Fruit fly (Drosophila melanogaster) whole organism, embryonic: ENCODE results near the gene CG9919.

Experiments
- Abd-B ChIP-seq: fragments of 200-800 bp; sonication (Bioruptor generic); optimal IDR thresholded peaks from 2 replicates; lab custom pipeline; 2018; ENCODE audit warnings: missing biosample characterization, mild to moderate bottlenecking, missing genetic modification characterization, moderate library complexity
- BtbVII ChIP-seq: fragments of 200-800 bp; sonication (Bioruptor generic); optimal IDR thresholded peaks from 3 replicates; lab custom pipeline; 2017; ENCODE audit warnings: missing biosample characterization, mild to moderate bottlenecking, missing genetic modification characterization
- CG10565 ChIP-seq: fragments of 200-800 bp; sonication (Bioruptor generic); optimal IDR thresholded peaks from 3 replicates; lab custom pipeline; 2016; ENCODE audit warnings: missing biosample characterization, mild to moderate bottlenecking, missing genetic modification characterization
- CG10654 ChIP-seq: fragments of 200-800 bp; sonication (Bioruptor generic); optimal IDR thresholded peaks from 2 replicates; lab custom pipeline; 2016; ENCODE audit warnings: missing biosample characterization, missing genetic modification characterization
- CG11247 ChIP-seq: fragments of 200-800 bp; sonication (Bioruptor generic); IDR thresholded peaks from 2 replicates; pipeline ENCODE4 v1.3.6; 2022; ENCODE audit warnings: missing biosample characterization, missing genetic modification characterization
- CG11560 ChIP-seq: fragments of 200-800 bp; sonication (Bioruptor generic); IDR thresholded peaks from 3 replicates; pipeline ENCODE4 v1.3.6; 2022; ENCODE audit warnings: missing biosample characterization, missing genetic modification characterization
- CG12299 ChIP-seq: fragments of 200-800 bp; sonication (Bioruptor generic); optimal IDR thresholded peaks from 2 replicates; lab custom pipeline; 2018; ENCODE audit warnings: missing biosample characterization, mild to moderate bottlenecking, missing genetic modification characterization
- CG15011 ChIP-seq: fragments of 200-800 bp; sonication (Bioruptor generic); optimal IDR thresholded peaks from 3 replicates; lab custom pipeline; 2018; ENCODE audit warnings: missing biosample characterization, mild to moderate bottlenecking, missing genetic modification characterization
- CG18262 ChIP-seq: fragments of 200-800 bp; optimal IDR thresholded peaks from 3 replicates; lab custom pipeline; 2019; ENCODE audit warnings: missing biosample characterization, mild to moderate bottlenecking, missing genetic modification characterization, moderate library complexity
- CG18476 ChIP-seq: fragments of 200-800 bp; sonication (Bioruptor generic); optimal IDR thresholded peaks from 2 replicates; lab custom pipeline; 2016; ENCODE audit warnings: missing biosample characterization, mild to moderate bottlenecking, missing genetic modification characterization
- CG18619 ChIP-seq: fragments of 200-800 bp; sonication (Bioruptor generic); optimal IDR thresholded peaks from 3 replicates; lab custom pipeline; 2017; ENCODE audit warnings: missing biosample characterization, mild to moderate bottlenecking, missing genetic modification characterization
- CG3065 ChIP-seq: fragments of 200-800 bp; sonication (Bioruptor generic); optimal IDR thresholded peaks from 2 replicates; lab custom pipeline; 2016; ENCODE audit warnings: missing biosample characterization, missing genetic modification characterization
- CG3281 ChIP-seq: fragments of 200-800 bp; sonication (Bioruptor generic); optimal IDR thresholded peaks from 3 replicates; lab custom pipeline; 2017; ENCODE audit warnings: missing biosample characterization, mild to moderate bottlenecking, missing genetic modification characterization
- CG34376 ChIP-seq: fragments of 200-800 bp; sonication (Bioruptor generic); optimal IDR thresholded peaks from 2 replicates; lab custom pipeline; 2018; ENCODE audit warnings: missing biosample characterization, mild to moderate bottlenecking, missing genetic modification characterization
- CG3847 ChIP-seq: fragments of 200-800 bp; sonication (Bioruptor generic); IDR thresholded peaks from 2 replicates; pipeline ENCODE4 v1.3.6; 2022; ENCODE audit warnings: missing biosample characterization, missing genetic modification characterization
- CG4617 ChIP-seq: fragments of 200-800 bp; sonication (Bioruptor generic); optimal IDR thresholded peaks from 3 replicates; lab custom pipeline; 2016; ENCODE audit warnings: missing biosample characterization, missing genetic modification characterization, borderline replicate concordance
- CG4854 ChIP-seq: fragments of 200-800 bp; sonication (Bioruptor generic); optimal IDR thresholded peaks from 2 replicates; lab custom pipeline; 2016; ENCODE audit warnings: missing biosample characterization, missing genetic modification characterization, inconsistent platforms
- CG7357 ChIP-seq: fragments of 200-800 bp; sonication (Bioruptor generic); IDR thresholded peaks from 3 replicates; pipeline ENCODE4 v1.3.6; 2022; ENCODE audit warnings: missing biosample characterization, missing genetic modification characterization
- CG7786 ChIP-seq: fragments of 200-800 bp; sonication (Bioruptor generic); optimal IDR thresholded peaks from 2 replicates; lab custom pipeline; 2016; ENCODE audit warnings: missing biosample characterization, missing genetic modification characterization
- CG8944 ChIP-seq: fragments of 200-800 bp; sonication (Bioruptor generic); optimal IDR thresholded peaks from 3 replicates; lab custom pipeline; 2016; ENCODE audit warnings: missing biosample characterization, missing genetic modification characterization
- CG9215 ChIP-seq: fragments of 200-800 bp; sonication (Bioruptor generic); IDR thresholded peaks from 2 replicates; pipeline ENCODE4 v1.3.6; 2022; ENCODE audit warnings: missing biosample characterization, missing genetic modification characterization
- D ChIP-seq, 2 experiments: fragments of 200-800 bp in 1 of 2; fragments of >200 bp in 1 of 2; sonication (Bioruptor generic) in 1 of 2; optimal IDR thresholded peaks; 2 replicates in 1 of 2; 3 replicates in 1 of 2; lab custom pipeline; 2017; ENCODE audit warnings: mild to moderate bottlenecking in 1 of 2, missing biosample characterization in 1 of 2, missing genetic modification characterization in 1 of 2, missing genetic modification reagents in 1 of 2
- Dfd ChIP-seq, 2 experiments: fragments of >200 bp; optimal IDR thresholded peaks; 2 replicates each; lab custom pipeline; 2017; ENCODE audit warnings: missing biosample characterization in 2 of 2, missing genetic modification characterization in 2 of 2
- Dll ChIP-seq: fragments of 200-800 bp; sonication (Bioruptor generic); IDR thresholded peaks from 4 replicates; pipeline ENCODE4 v1.3.6; 2022; ENCODE audit warnings: missing biosample characterization, missing genetic modification characterization; ENCODE audit not compliant: partially characterized antibody
- Dref ChIP-seq: fragments of 200-800 bp; sonication (Bioruptor generic); IDR thresholded peaks from 2 replicates; pipeline ENCODE4 v1.3.6; 2022; ENCODE audit warnings: missing biosample characterization, missing genetic modification characterization
- Elba2 ChIP-seq: fragments of 200-800 bp; sonication (Bioruptor generic); optimal IDR thresholded peaks from 3 replicates; lab custom pipeline; 2016; ENCODE audit warnings: missing biosample characterization, missing genetic modification characterization
- HHEX ChIP-seq: fragments of 200-800 bp; sonication (Bioruptor generic); optimal IDR thresholded peaks from 3 replicates; lab custom pipeline; 2017; ENCODE audit warnings: missing biosample characterization, mild to moderate bottlenecking, missing genetic modification characterization, missing genetic modification reagents
- Hmx ChIP-seq: fragments of 200-800 bp; sonication (Bioruptor generic); optimal IDR thresholded peaks from 2 replicates; lab custom pipeline; 2016; ENCODE audit warnings: missing biosample characterization, missing genetic modification characterization
- Jarid2 ChIP-seq: fragments of 200-800 bp; sonication (Bioruptor generic); optimal IDR thresholded peaks from 3 replicates; lab custom pipeline; 2017; ENCODE audit warnings: mild to moderate bottlenecking, missing biosample characterization, missing genetic modification reagents, missing genetic modification characterization
- Kr ChIP-seq: fragments of 200-800 bp; sonication (Bioruptor generic); optimal IDR thresholded peaks from 2 replicates; lab custom pipeline; 2017; ENCODE audit warnings: missing biosample characterization, mild to moderate bottlenecking, missing genetic modification characterization
- Med ChIP-seq: fragments of 200-800 bp; sonication (Bioruptor generic); peaks from one replicate; lab custom pipeline; 2016; ENCODE audit warnings: missing biosample characterization, missing genetic modification characterization, mild to moderate bottlenecking, inconsistent platforms, moderate library complexity
- Meics ChIP-seq: fragments of 200-800 bp; sonication (Bioruptor generic); optimal IDR thresholded peaks from 2 replicates; lab custom pipeline; 2017; ENCODE audit warnings: missing biosample characterization, mild to moderate bottlenecking, missing genetic modification characterization
- NFAT ChIP-seq: fragments of 200-800 bp; sonication (Bioruptor generic); IDR thresholded peaks from 2 replicates; pipeline ENCODE4 v1.3.6; 2022; ENCODE audit warnings: missing biosample characterization, missing genetic modification characterization
- PHDP ChIP-seq: fragments of 200-800 bp; sonication (Bioruptor generic); optimal IDR thresholded peaks from 3 replicates; lab custom pipeline; 2018; ENCODE audit warnings: missing biosample characterization, mild to moderate bottlenecking, missing genetic modification characterization, moderate library complexity
- Rfx ChIP-seq: fragments of 200-800 bp; sonication (Bioruptor generic); IDR thresholded peaks from 2 replicates; pipeline ENCODE4 v1.3.6; 2022; ENCODE audit warnings: missing biosample characterization, missing genetic modification characterization
- Rx ChIP-seq: fragments of 200-800 bp; sonication (Bioruptor generic); IDR thresholded peaks from 2 replicates; pipeline ENCODE4 v1.3.6; 2022; ENCODE audit warnings: missing biosample characterization, missing genetic modification characterization
- Sin3A ChIP-seq: fragments of >200 bp; optimal IDR thresholded peaks from 2 replicates; lab custom pipeline; 2018
- dan ChIP-seq: fragments of 200-800 bp; sonication (Bioruptor generic); IDR thresholded peaks from 2 replicates; pipeline ENCODE4 v1.3.6; 2022; ENCODE audit warnings: missing biosample characterization, missing genetic modification characterization
- fd3F ChIP-seq: fragments of 200-800 bp; sonication (Bioruptor generic); optimal IDR thresholded peaks from 2 replicates; lab custom pipeline; 2018; ENCODE audit warnings: missing biosample characterization, mild to moderate bottlenecking, missing genetic modification characterization, moderate library complexity
- gem ChIP-seq: fragments of 200-800 bp; sonication (Bioruptor generic); optimal IDR thresholded peaks from 2 replicates; lab custom pipeline; 2019; ENCODE audit warnings: missing biosample characterization, mild to moderate bottlenecking, missing genetic modification characterization, moderate library complexity
- hth ChIP-seq: fragments of >200 bp; optimal IDR thresholded peaks from 2 replicates; lab custom pipeline; 2017; ENCODE audit warnings: inconsistent platforms
- nau ChIP-seq: fragments of 200-800 bp; sonication (Bioruptor generic); optimal IDR thresholded peaks from 3 replicates; lab custom pipeline; 2017; ENCODE audit warnings: missing biosample characterization, mild to moderate bottlenecking, missing genetic modification characterization, missing genetic modification reagents
- nerfin-1 ChIP-seq: fragments of 200-800 bp; sonication (Bioruptor generic); optimal IDR thresholded peaks from 3 replicates; lab custom pipeline; 2019; ENCODE audit warnings: missing biosample characterization, mild to moderate bottlenecking, missing genetic modification characterization, moderate library complexity
- otp ChIP-seq: fragments of 200-800 bp; sonication (Bioruptor generic); IDR thresholded peaks from 3 replicates; pipeline ENCODE4, ENCODE4 v1.3.6; 2022; ENCODE audit warnings: missing biosample characterization, missing genetic modification characterization
- pho ChIP-seq: fragments of 200-800 bp; sonication (Bioruptor generic); optimal IDR thresholded peaks from 2 replicates; lab custom pipeline; 2016; ENCODE audit warnings: missing biosample characterization, missing genetic modification characterization
- pzg ChIP-seq: fragments of 200-800 bp; sonication (Bioruptor generic); optimal IDR thresholded peaks from 3 replicates; lab custom pipeline; 2018; ENCODE audit warnings: missing biosample characterization, mild to moderate bottlenecking, missing genetic modification characterization, moderate library complexity
- seq ChIP-seq: fragments of 200-800 bp; sonication (Bioruptor generic); IDR thresholded peaks from 2 replicates; pipeline ENCODE4 v1.3.6; 2022; ENCODE audit warnings: missing biosample characterization, missing genetic modification characterization
- sr ChIP-seq: fragments of 200-800 bp; sonication (Bioruptor generic); IDR thresholded peaks from 3 replicates; pipeline ENCODE4 v1.3.6; 2022; ENCODE audit warnings: missing biosample characterization, missing genetic modification characterization
- ssp ChIP-seq: fragments of 200-800 bp; sonication (Bioruptor generic); IDR thresholded peaks from 2 replicates; pipeline ENCODE4 v1.3.6; 2022; ENCODE audit warnings: missing biosample characterization, missing genetic modification characterization
- wor ChIP-seq: fragments of 200-800 bp; sonication (Bioruptor generic); IDR thresholded peaks from 2 replicates; pipeline ENCODE4 v1.3.6; 2022; ENCODE audit warnings: missing biosample characterization, missing genetic modification characterization
- zen ChIP-seq: fragments of 200-800 bp; sonication (Bioruptor generic); optimal IDR thresholded peaks from 3 replicates; lab custom pipeline; 2018; ENCODE audit warnings: missing biosample characterization, mild to moderate bottlenecking, missing genetic modification characterization, moderate library complexity
- zf30C ChIP-seq: fragments of 200-800 bp; sonication (Bioruptor generic); optimal IDR thresholded peaks from 3 replicates; lab custom pipeline; 2018; ENCODE audit warnings: missing biosample characterization, mild to moderate bottlenecking, missing genetic modification characterization

CG9919 gene

dm6 chrX:16285186-16285585, 45.4 kb downstream of the CG9919 start (continued):
- TF ChIP-seq Meics (GFP tag; lab: Kevin White, UChicago) (peak; percentile 24), HHEX (GFP tag; lab: Kevin White, UChicago) (no peak), Rx (GFP tag; lab: Robert Waterston, UW) (no peak), CG4617 (GFP tag; lab: Kevin White, UChicago) (no peak), nau (GFP tag; lab: Kevin White, UChicago) (no peak), PHDP (tag; lab: Kevin White, UChicago) (peak; percentile 36), CG10565 (GFP tag; lab: Kevin White, UChicago) (no peak), dan (GFP tag; lab: Robert Waterston, UW) (no peak), Kr (GFP tag; lab: Kevin White, UChicago) (no peak), ssp (GFP tag; lab: Robert Waterston, UW) (no peak), Dll (GFP tag; lab: Robert Waterston, UW) (no peak), Dfd (GFP tag; optimal IDR thresholded peaks at IDR 0.05; lab: Kevin White, UChicago) (no peak), Rfx (0 out of 2 replicates have a peak, but pooled peaks have one; percentile 25), fd3F (GFP tag; lab: Kevin White, UChicago) (no peak), CG11247 (GFP tag; lab: Robert Waterston, UW) (no peak), CG18476 (no peak), CG3847 (GFP tag; lab: Robert Waterston, UW) (no peak), CG15011 (GFP tag; lab: Kevin White, UChicago) (no peak), zf30C (GFP tag; lab: Kevin White, UChicago) (no peak), Dref (GFP tag; lab: Robert Waterston, UW) (no peak), Hmx (GFP tag; lab: Kevin White, UChicago) (no peak), CG34376 (GFP tag; lab: Kevin White, UChicago) (no peak), CG4854 (GFP tag; lab: Kevin White, UChicago) (no peak), Elba2 (GFP tag; lab: Kevin White, UChicago) (no peak), CG12299 (tag; lab: Kevin White, UChicago) (peak; percentile 10), CG8944 (GFP tag; lab: Kevin White, UChicago) (no peak), Abd-B (GFP tag; lab: Kevin White, UChicago) (no peak), BtbVII (GFP tag; lab: Kevin White, UChicago) (no peak), CG3281 (GFP tag; lab: Kevin White, UChicago) (peak; percentile 9), CG18262 (peak; percentile 36), CG3065 (no peak), CG18619 (no peak), pho (no peak), D (optimal IDR thresholded peaks at IDR 0.05; lab: Kevin White, UChicago) (no peak), D (GFP tag; optimal IDR thresholded peaks at IDR 0.05; lab: Kevin White, UChicago) (no peak), seq (GFP tag; lab: Robert Waterston, UW) (no peak), CG7786 (GFP tag; lab: Kevin White, UChicago) (no peak), Sin3A (lab: Kevin White, UChicago) (no peak), nerfin-1 (tag; lab: Kevin White, UChicago) (no peak), hth (lab: Kevin White, UChicago) (no peak), zen (no peak), CG10654 (no peak), Med (peak; percentile 76), CG9215 (no peak), pzg (GFP tag; lab: Kevin White, UChicago) (no peak), wor (GFP tag; lab: Robert Waterston, UW) (no peak), sr (GFP tag; lab: Robert Waterston, UW) (no peak), CG11560 (tag; lab: Robert Waterston, UW) (no peak), CG7357 (GFP tag; lab: Robert Waterston, UW) (no peak), gem (tag; lab: Kevin White, UChicago) (peak; percentile 65), otp (GFP tag; lab: Robert Waterston, UW) (no peak), Jarid2 (GFP tag; lab: Kevin White, UChicago) (no peak), NFAT (GFP tag; lab: Robert Waterston, UW) (no peak)
